Fruit fly (Drosophila melanogaster) whole organism, adult: Measurements from ENCODE around the gene CG9777.

Experiments
- CG33017 ChIP-seq: fragments of 200-800 bp; sonication (Bioruptor generic); optimal IDR thresholded peaks from 2 replicates; lab custom pipeline; 2018; ENCODE audit warnings: missing biosample characterization, mild to moderate bottlenecking, missing genetic modification characterization, moderate library complexity
- CG5204 ChIP-seq: fragments of 200-800 bp; sonication (Bioruptor generic); optimal IDR thresholded peaks from 2 replicates; lab custom pipeline; 2016; ENCODE audit warnings: missing biosample characterization, missing genetic modification characterization
- CG7045 ChIP-seq: fragments of 200-800 bp; sonication (Bioruptor generic); optimal IDR thresholded peaks from 2 replicates; lab custom pipeline; 2017; ENCODE audit warnings: missing biosample characterization, mild to moderate bottlenecking, missing genetic modification characterization
- cic ChIP-seq: fragments of 200-800 bp; sonication (Bioruptor generic); optimal IDR thresholded peaks from 2 replicates; lab custom pipeline; 2017; ENCODE audit warnings: missing biosample characterization, mild to moderate bottlenecking, missing genetic modification characterization, moderate library complexity
- cnc ChIP-seq, 2 experiments: fragments of >200 bp; optimal IDR thresholded peaks; 2 replicates each; lab custom pipeline; 2017
- kay ChIP-seq: fragments of 200-800 bp; sonication (Bioruptor generic); peaks from one replicate; lab custom pipeline; 2016; ENCODE audit warnings: missing biosample characterization, missing genetic modification characterization, borderline replicate concordance
- pad ChIP-seq: fragments of 200-800 bp; sonication (Bioruptor generic); optimal IDR thresholded peaks from 3 replicates; lab custom pipeline; 2017; ENCODE audit warnings: missing biosample characterization, missing genetic modification characterization, mild to moderate bottlenecking, moderate library complexity, missing genetic modification reagents
- tj ChIP-seq: fragments of 200-800 bp; sonication (Bioruptor generic); optimal IDR thresholded peaks from 3 replicates; lab custom pipeline; 2017; ENCODE audit warnings: missing biosample characterization, mild to moderate bottlenecking, missing genetic modification characterization, moderate library complexity

dm6 chrX:16647092-16647632, 15.1 kb upstream of the CG9777 start:
- no peak for TF ChIP-seq cnc (optimal IDR thresholded peaks at IDR 0.05; lab: Kevin White, UChicago)
- TF ChIP-seq kay (GFP tag; lab: Kevin White, UChicago) = no peak
- no peak for TF ChIP-seq pad (GFP tag; lab: Kevin White, UChicago)
- no peak for TF ChIP-seq tj (GFP tag; lab: Kevin White, UChicago)
- no peak for TF ChIP-seq CG7045 (GFP tag; lab: Kevin White, UChicago)
- no peak for TF ChIP-seq cic (GFP tag; lab: Kevin White, UChicago)
- TF ChIP-seq CG33017 (tag; lab: Kevin White, UChicago) = no peak
- TF ChIP-seq CG5204 = no peak
